Worm (Caenorhabditis elegans) whole organism, mixed stage, embryonic: Measurements from ENCODE around the gene hsp-25.
A peak's percentile ranks its signal among the peaks of the same experiment; 100 is the strongest.

Source experiments
- M03D4.4 ChIP-seq: sonication (generic microtip); optimal IDR thresholded peaks from 2 replicates; lab custom pipeline; 2017; ENCODE audit warnings: mild to moderate bottlenecking, missing genetic modification characterization, missing compliant biosample characterization
- bed-3 ChIP-seq: fragments of 200-800 bp; sonication (Bioruptor generic); optimal IDR thresholded peaks from 3 replicates; lab custom pipeline; 2018; ENCODE audit warnings: mild to moderate bottlenecking, missing genetic modification characterization, moderate library complexity, missing compliant biosample characterization
- ceh-39 ChIP-seq: fragments of 150-350 bp; optimal IDR thresholded peaks from 2 replicates; lab custom pipeline; 2014; ENCODE audit warnings: missing biosample characterization, missing genetic modification characterization
- ceh-43 ChIP-seq: fragments of 200-800 bp; sonication (Bioruptor generic); optimal IDR thresholded peaks from 2 replicates; lab custom pipeline; 2018; ENCODE audit warnings: mild to moderate bottlenecking, missing genetic modification characterization, moderate library complexity, missing compliant biosample characterization
- ceh-83 ChIP-seq: fragments of 200-800 bp; sonication (Bioruptor generic); optimal IDR thresholded peaks from 2 replicates; lab custom pipeline; 2018; ENCODE audit warnings: mild to moderate bottlenecking, missing genetic modification characterization, missing compliant biosample characterization
- ces-1 ChIP-seq: fragments of 150-350 bp; optimal IDR thresholded peaks from 2 replicates; lab custom pipeline; 2014; ENCODE audit warnings: missing biosample characterization, missing genetic modification reagents, missing genetic modification characterization
- cnd-1 ChIP-seq: fragments of 200-800 bp; sonication (Bioruptor generic); optimal IDR thresholded peaks from 2 replicates; lab custom pipeline; 2018; ENCODE audit warnings: mild to moderate bottlenecking, missing genetic modification characterization, missing compliant biosample characterization
- drap-1 ChIP-seq: fragments of 200-800 bp; sonication (Bioruptor generic); optimal IDR thresholded peaks from 3 replicates; lab custom pipeline; 2018; ENCODE audit warnings: mild to moderate bottlenecking, missing genetic modification characterization, missing compliant biosample characterization
- elt-1 ChIP-seq: sonication (generic microtip); optimal IDR thresholded peaks from 2 replicates; lab custom pipeline; 2017; ENCODE audit warnings: missing genetic modification characterization, mild to moderate bottlenecking, missing compliant biosample characterization, antibody characterized with exemption, moderate library complexity, borderline replicate concordance; ENCODE audit not compliant: insufficient read depth
- elt-3 ChIP-seq: fragments of 150-350 bp; optimal IDR thresholded peaks from 2 replicates; lab custom pipeline; 2014; ENCODE audit warnings: missing biosample characterization, missing genetic modification characterization
- ham-2 ChIP-seq: fragments of 200-800 bp; sonication (Bioruptor generic); optimal IDR thresholded peaks from 2 replicates; lab custom pipeline; 2018; ENCODE audit warnings: mild to moderate bottlenecking, missing genetic modification characterization, missing compliant biosample characterization
- hlh-1 ChIP-seq: fragments of 150-350 bp; optimal IDR thresholded peaks from 2 replicates; lab custom pipeline; 2014; ENCODE audit warnings: missing biosample characterization, missing genetic modification reagents, missing genetic modification characterization
- lin-13 ChIP-seq: fragments of 150-350 bp; optimal IDR thresholded peaks from 2 replicates; lab custom pipeline; 2014; ENCODE audit warnings: missing biosample characterization, missing genetic modification characterization
- lsy-2 ChIP-seq: fragments of 150-350 bp; optimal IDR thresholded peaks from 2 replicates; lab custom pipeline; 2014; ENCODE audit warnings: missing biosample characterization, missing genetic modification characterization
- mab-5 ChIP-seq: fragments of 150-350 bp; optimal IDR thresholded peaks from 2 replicates; lab custom pipeline; 2014; ENCODE audit warnings: missing biosample characterization, missing genetic modification characterization
- mep-1 ChIP-seq: fragments of 150-350 bp; optimal IDR thresholded peaks from 2 replicates; lab custom pipeline; 2017; ENCODE audit warnings: missing biosample characterization, missing genetic modification reagents, missing genetic modification characterization, inconsistent platforms
- mls-2 ChIP-seq: sonication (generic microtip); optimal IDR thresholded peaks from 2 replicates; lab custom pipeline; 2016; ENCODE audit warnings: mild to moderate bottlenecking, missing genetic modification characterization, moderate library complexity, missing compliant biosample characterization
- nhr-2 ChIP-seq: fragments of 150-350 bp; optimal IDR thresholded peaks from 2 replicates; lab custom pipeline; 2014; ENCODE audit warnings: missing biosample characterization, missing genetic modification characterization
- nhr-237 ChIP-seq: fragments of 150-350 bp; optimal IDR thresholded peaks from 2 replicates; lab custom pipeline; 2014; ENCODE audit warnings: missing biosample characterization, missing genetic modification characterization
- nhr-28 ChIP-seq: fragments of 150-350 bp; optimal IDR thresholded peaks from 2 replicates; lab custom pipeline; 2014; ENCODE audit warnings: missing biosample characterization, missing genetic modification characterization
- nhr-76 ChIP-seq: sonication (generic microtip); optimal IDR thresholded peaks from 2 replicates; lab custom pipeline; 2017; ENCODE audit warnings: missing biosample characterization, missing genetic modification characterization
- pha-4 ChIP-seq: fragments of 150-350 bp; optimal IDR thresholded peaks from 2 replicates; lab custom pipeline; 2018; ENCODE audit warnings: missing biosample characterization, missing genetic modification reagents, missing genetic modification characterization
- sem-2 ChIP-seq: fragments of 200-800 bp; sonication (Bioruptor generic); optimal IDR thresholded peaks from 2 replicates; lab custom pipeline; 2018; ENCODE audit warnings: mild to moderate bottlenecking, missing genetic modification characterization, missing compliant biosample characterization
- snpc-4 ChIP-seq: fragments of 150-350 bp; optimal IDR thresholded peaks from 2 replicates; lab custom pipeline; 2014; ENCODE audit warnings: missing biosample characterization, missing genetic modification characterization
- sptf-1 ChIP-seq: sonication (generic microtip); optimal IDR thresholded peaks from 2 replicates; lab custom pipeline; 2017; ENCODE audit warnings: mild to moderate bottlenecking, missing genetic modification characterization, moderate library complexity, missing compliant biosample characterization
- tbx-8 ChIP-seq: fragments of 200-800 bp; sonication (Bioruptor generic); optimal IDR thresholded peaks from 2 replicates; lab custom pipeline; 2018; ENCODE audit warnings: mild to moderate bottlenecking, missing genetic modification characterization, moderate library complexity, missing compliant biosample characterization
- unc-120 ChIP-seq: sonication (generic microtip); optimal IDR thresholded peaks from 2 replicates; lab custom pipeline; 2017; ENCODE audit warnings: missing genetic modification characterization, missing compliant biosample characterization; ENCODE audit not compliant: poor library complexity, severe bottlenecking
- unc-62 ChIP-seq: fragments of 150-350 bp; optimal IDR thresholded peaks from 2 replicates; lab custom pipeline; 2014; ENCODE audit warnings: missing biosample characterization, missing genetic modification reagents, missing genetic modification characterization
- zip-8 ChIP-seq: fragments of 150-350 bp; optimal IDR thresholded peaks from 2 replicates; lab custom pipeline; 2014; ENCODE audit warnings: missing biosample characterization, missing genetic modification characterization
- ztf-11 ChIP-seq: fragments of 150-350 bp; optimal IDR thresholded peaks from 2 replicates; lab custom pipeline; 2014; ENCODE audit warnings: missing biosample characterization, missing genetic modification characterization

The hsp-25 gene

DNA sequence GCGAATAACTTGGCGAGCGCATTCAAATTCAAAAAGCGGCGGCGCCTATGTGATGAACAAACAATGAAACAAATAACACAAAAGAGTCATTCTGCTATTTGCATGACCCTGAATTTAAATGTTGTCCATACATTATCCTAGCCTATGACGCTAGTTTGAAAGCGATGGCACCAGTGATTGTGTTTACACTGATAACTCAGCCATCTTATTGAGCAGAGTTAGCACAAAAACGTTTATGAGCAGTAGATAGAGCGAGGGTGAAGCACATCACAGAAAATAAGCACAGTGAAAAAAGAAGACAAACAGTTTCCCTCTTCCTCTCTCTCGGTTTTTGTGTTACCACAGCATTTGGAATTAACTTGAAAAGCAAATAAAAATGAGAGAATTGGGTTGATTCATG, 3.8 kb upstream of the hsp-25 start:
- TF ChIP-seq pha-4 (tag; lab: Kevin White, UChicago) (peak; percentile 3), bed-3 (GFP tag; lab: Kevin White, UChicago) (no peak)

DNA sequence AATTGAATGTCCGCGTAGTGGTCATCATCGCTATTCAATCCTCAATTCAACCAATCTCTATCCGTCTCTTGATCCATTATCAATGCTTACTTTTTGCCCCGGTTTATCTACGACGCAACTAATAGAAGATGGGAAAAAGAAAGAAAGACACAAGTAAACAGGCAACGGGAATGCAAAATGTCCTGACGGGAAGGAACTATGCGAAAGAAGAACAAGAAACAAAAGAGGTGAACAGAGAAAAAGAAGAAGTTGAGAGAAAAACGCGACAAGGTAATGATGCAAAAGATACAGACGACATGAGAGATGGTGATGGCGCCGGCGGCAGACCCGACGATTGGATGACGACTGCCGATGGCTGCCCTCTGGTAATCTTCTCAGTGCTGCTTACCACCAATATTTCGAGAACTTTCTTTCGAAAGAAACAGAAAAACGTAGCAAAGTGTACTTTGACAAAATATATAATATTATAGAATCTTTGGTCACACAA, 2.6 kb upstream of the hsp-25 start:
- TF ChIP-seq hlh-1 (tag; lab: Kevin White, UChicago) (peak; percentile 62), ham-2 (GFP tag; lab: Kevin White, UChicago) (peak; percentile 73), unc-120 (tag; lab: Kevin White, UChicago) (peak; percentile 58), mab-5 (tag; lab: Kevin White, UChicago) (no peak), nhr-237 (peak; percentile 80), sptf-1 (tag; lab: Kevin White, UChicago) (no peak), ceh-39 (no peak), unc-62 (GFP tag; lab: Kevin White, UChicago) (no peak), elt-3 (tag; lab: Kevin White, UChicago) (peak; percentile 81)

DNA sequence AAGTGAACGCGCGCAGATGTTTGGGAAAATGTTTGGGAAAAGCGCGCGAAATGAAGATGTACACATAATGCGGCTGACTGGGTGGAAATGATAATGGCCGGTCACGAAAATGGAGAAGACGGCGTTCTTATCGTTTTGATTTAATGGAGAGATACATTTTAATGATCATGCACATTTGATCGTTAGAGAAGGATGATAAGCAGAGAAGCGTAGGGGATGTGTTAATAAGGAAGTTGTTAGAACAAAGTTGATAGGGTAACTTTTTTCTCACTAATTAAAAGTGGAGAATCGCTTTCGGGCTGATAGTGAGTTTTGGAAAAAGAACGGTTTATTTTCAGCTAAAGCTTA, 1.6 kb upstream of the hsp-25 start:
- TF ChIP-seq ceh-39 (no peak), hlh-1 (tag; lab: Kevin White, UChicago) (peak; percentile 7)

DNA sequence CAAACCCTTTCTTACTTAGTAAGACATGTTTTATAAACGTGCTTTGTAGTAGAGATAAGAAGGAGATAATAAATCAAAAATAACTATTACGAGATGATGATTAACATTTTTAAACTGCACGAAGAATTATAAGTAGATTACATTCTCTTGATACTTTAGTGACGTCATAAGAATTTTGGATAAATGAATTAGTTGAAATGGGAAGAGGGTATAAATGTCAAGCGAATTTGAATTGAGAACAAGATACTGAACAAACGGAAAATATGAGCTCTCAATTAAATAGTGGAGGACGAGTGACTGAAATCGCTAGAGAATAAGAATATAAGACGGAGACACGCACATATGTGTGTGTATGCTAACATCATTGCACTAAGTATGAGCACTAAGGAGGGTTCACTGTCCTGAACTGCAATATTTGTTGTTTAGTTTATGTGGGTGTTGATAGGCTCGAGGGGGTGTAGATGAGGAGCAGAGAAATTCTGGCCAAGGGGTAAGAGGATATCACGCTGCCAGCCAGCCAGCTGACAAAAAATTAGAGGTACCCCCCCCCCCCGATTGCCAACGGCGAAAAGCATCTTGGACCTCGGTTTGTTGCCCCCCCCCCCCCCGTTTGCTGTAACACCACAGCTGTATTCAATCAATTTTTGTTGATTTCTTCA, 1.1 kb upstream of the hsp-25 start:
- peak; percentile 36 for TF ChIP-seq ces-1
- TF ChIP-seq nhr-76 (tag; lab: Kevin White, UChicago): no peak
- TF ChIP-seq M03D4.4: peak; percentile 65
- no peak for TF ChIP-seq ceh-43 (GFP tag; lab: Kevin White, UChicago)
- peak; percentile 56 for TF ChIP-seq zip-8 (tag; lab: Kevin White, UChicago)
- TF ChIP-seq sptf-1 (tag; lab: Kevin White, UChicago): peak; percentile 60
- peak; percentile 45 for TF ChIP-seq unc-120 (tag; lab: Kevin White, UChicago)
- peak; percentile 5 for TF ChIP-seq mls-2 (tag; lab: Kevin White, UChicago)

DNA sequence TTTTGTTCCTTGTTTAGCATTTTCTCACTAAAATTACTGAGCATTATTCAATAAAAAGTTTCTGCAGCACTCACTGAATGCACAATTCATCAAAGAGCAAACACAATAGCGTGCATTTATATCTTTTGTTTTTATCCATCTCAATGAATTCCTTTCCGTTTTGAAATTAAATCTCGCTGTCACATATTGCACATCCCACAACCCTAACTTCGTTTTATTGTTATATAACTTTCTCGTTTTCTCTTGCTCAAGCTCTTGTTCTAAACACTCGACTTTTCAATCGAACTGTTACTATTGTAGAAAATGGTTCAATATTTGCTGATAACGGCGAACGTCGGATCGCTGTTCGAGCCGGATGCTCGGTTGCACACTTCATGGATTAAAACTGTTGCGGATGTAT, 8.3 kb downstream of the hsp-25 start, which contains the start of gene ipp-5:
Gene ipp-5 (plus strand): TSS at position 301 of the 400 bp plus-strand sequence.
- TF ChIP-seq unc-120 (tag; lab: Kevin White, UChicago): no peak
- TF ChIP-seq sem-2 (GFP tag; lab: Kevin White, UChicago): no peak
- no peak for TF ChIP-seq snpc-4 (tag; lab: Kevin White, UChicago)
- no peak for TF ChIP-seq cnd-1 (tag; lab: Kevin White, UChicago)
- no peak for TF ChIP-seq elt-3 (tag; lab: Kevin White, UChicago)
- no peak for TF ChIP-seq nhr-76 (tag; lab: Kevin White, UChicago)
- TF ChIP-seq tbx-8: no peak
- no peak for TF ChIP-seq ceh-83
- TF ChIP-seq unc-62 (GFP tag; lab: Kevin White, UChicago): no peak
- TF ChIP-seq mep-1: no peak
- no peak for TF ChIP-seq hlh-1 (tag; lab: Kevin White, UChicago)
- TF ChIP-seq nhr-28 (tag; lab: Kevin White, UChicago): no peak

DNA sequence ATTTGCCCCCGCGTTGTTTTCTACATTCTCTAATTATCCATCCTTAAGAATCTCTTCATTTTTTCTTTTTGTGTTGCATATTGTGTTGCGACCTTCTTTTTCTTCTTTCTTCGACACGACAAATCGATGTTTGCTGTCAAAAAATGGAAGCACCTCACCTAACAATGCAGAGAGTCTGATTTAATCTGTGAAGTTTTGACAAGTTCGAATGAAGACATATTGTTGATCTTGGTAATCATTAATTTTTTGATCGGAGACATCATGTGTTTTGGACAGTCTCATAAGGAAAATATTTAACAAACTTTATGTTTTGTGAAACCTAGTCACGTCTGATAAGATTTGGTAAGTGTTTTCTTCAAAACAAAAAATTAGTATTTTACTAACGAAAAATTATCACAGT, 10.4 kb downstream of the hsp-25 start:
- TF ChIP-seq nhr-237 (no peak), zip-8 (tag; lab: Kevin White, UChicago) (no peak), cnd-1 (tag; lab: Kevin White, UChicago) (no peak), bed-3 (GFP tag; lab: Kevin White, UChicago) (no peak), nhr-2 (tag; lab: Kevin White, UChicago) (no peak), nhr-28 (tag; lab: Kevin White, UChicago) (no peak), lin-13 (tag; lab: Kevin White, UChicago) (no peak), sptf-1 (tag; lab: Kevin White, UChicago) (no peak), drap-1 (GFP tag; lab: Kevin White, UChicago) (no peak), elt-1 (tag; lab: Kevin White, UChicago) (no peak), ztf-11 (tag; lab: Kevin White, UChicago) (no peak), lsy-2 (tag; lab: Kevin White, UChicago) (no peak), ceh-43 (GFP tag; lab: Kevin White, UChicago) (no peak), ceh-83 (no peak), tbx-8 (no peak)
